Worm (Caenorhabditis elegans) whole organism, early embryonic: ENCODE results near the gene ufl-1.
A peak's percentile ranks its signal among the peaks of the same experiment; 100 is the strongest.

Experiments used
- B0310.2 ChIP-seq: sonication (generic microtip); optimal IDR thresholded peaks from 2 replicates; lab custom pipeline; 2016; ENCODE audit warnings: mild to moderate bottlenecking, missing genetic modification characterization, missing compliant biosample characterization
- F13C5.2 ChIP-seq: sonication (generic microtip); optimal IDR thresholded peaks from 2 replicates; lab custom pipeline; 2017; ENCODE audit warnings: mild to moderate bottlenecking, missing genetic modification characterization, inconsistent platforms, missing compliant biosample characterization
- aly-1 ChIP-seq: sonication (generic microtip); optimal IDR thresholded peaks from 2 replicates; lab custom pipeline; 2016; ENCODE audit warnings: missing genetic modification characterization, missing compliant biosample characterization
- ama-1 ChIP-seq: fragments of 150-350 bp; optimal IDR thresholded peaks from 2 replicates; lab custom pipeline; 2014
- ceh-13 ChIP-seq: fragments of 200-800 bp; sonication (Bioruptor generic); optimal IDR thresholded peaks from 2 replicates; lab custom pipeline; 2018; ENCODE audit warnings: mild to moderate bottlenecking, missing genetic modification characterization, missing compliant biosample characterization
- ceh-36 ChIP-seq: sonication (generic microtip); optimal IDR thresholded peaks from 2 replicates; lab custom pipeline; 2016; ENCODE audit warnings: missing genetic modification characterization, inconsistent platforms, missing compliant biosample characterization
- ets-7 ChIP-seq: sonication (generic microtip); optimal IDR thresholded peaks from 2 replicates; lab custom pipeline; 2016; ENCODE audit warnings: missing genotype, missing genetic modification characterization, missing compliant biosample characterization
- flt-1 ChIP-seq: fragments of 200-800 bp; sonication (Bioruptor generic); IDR thresholded peaks from 2 replicates; pipeline ENCODE4 v1.3.6; 2022; ENCODE audit warnings: missing genetic modification characterization, missing compliant biosample characterization
- hmbx-1 ChIP-seq: sonication (generic microtip); optimal IDR thresholded peaks from 2 replicates; lab custom pipeline; 2016; ENCODE audit warnings: mild to moderate bottlenecking, missing genetic modification characterization, missing compliant biosample characterization
- hmg-4 ChIP-seq: fragments of 200-800 bp; sonication (Bioruptor generic); optimal IDR thresholded peaks from 2 replicates; lab custom pipeline; 2018; ENCODE audit warnings: mild to moderate bottlenecking, missing genetic modification characterization, missing compliant biosample characterization
- hnd-1 ChIP-seq: sonication (generic microtip); optimal IDR thresholded peaks from 2 replicates; lab custom pipeline; 2016; ENCODE audit warnings: missing genetic modification characterization, missing compliant biosample characterization
- pes-1 ChIP-seq: fragments of 200-800 bp; sonication (Bioruptor generic); IDR thresholded peaks from 2 replicates; pipeline ENCODE4 v1.3.6; 2022; ENCODE audit warnings: missing genetic modification reagents, missing genetic modification characterization, missing compliant biosample characterization
- scrt-1 ChIP-seq: fragments of 200-800 bp; sonication (Bioruptor generic); IDR thresholded peaks from 2 replicates; pipeline ENCODE4 v1.3.6; 2022; ENCODE audit warnings: missing genetic modification characterization, missing compliant biosample characterization
- sea-1 ChIP-seq: fragments of 200-800 bp; sonication (Bioruptor generic); conservative IDR thresholded peaks from 2 replicates; pipeline ENCODE4 v1.3.6; 2022; ENCODE audit warnings: missing genetic modification characterization, missing compliant biosample characterization
- tbx-11 ChIP-seq: fragments of 200-800 bp; sonication (Bioruptor generic); IDR thresholded peaks from 2 replicates; pipeline ENCODE4 v1.3.6; 2022; ENCODE audit warnings: missing genetic modification characterization, missing compliant biosample characterization
- tbx-37 ChIP-seq: fragments of 200-800 bp; sonication (Bioruptor generic); conservative IDR thresholded peaks from 2 replicates; pipeline ENCODE4 v1.3.6; 2022; ENCODE audit warnings: missing genetic modification reagents, missing genetic modification characterization, missing compliant biosample characterization
- tra-4 ChIP-seq: sonication (generic microtip); optimal IDR thresholded peaks from 2 replicates; lab custom pipeline; 2017; ENCODE audit warnings: missing genetic modification characterization, missing compliant biosample characterization

ufl-1 gene

ce11 chrIV:7036790-7037189, at the start of gene ufl-1:
Gene ufl-1, minus strand, starts transcription at chrIV:7036859.
- TF ChIP-seq sea-1 (GFP tag; lab: Robert Waterston, UW) (no peak), ceh-13 (GFP tag; lab: Kevin White, UChicago) (no peak), hmbx-1 (tag; lab: Kevin White, UChicago) (no peak), aly-1 (no peak), tbx-37 (GFP tag; lab: Robert Waterston, UW) (no peak), pes-1 (GFP tag; lab: Robert Waterston, UW) (no peak), tra-4 (tag; lab: Kevin White, UChicago) (no peak), tbx-11 (no peak), hnd-1 (no peak), B0310.2 (tag; lab: Kevin White, UChicago) (no peak), ets-7 (tag; lab: Kevin White, UChicago) (no peak), hmg-4 (GFP tag; lab: Kevin White, UChicago) (no peak), scrt-1 (GFP tag; lab: Robert Waterston, UW) (no peak), flt-1 (GFP tag; lab: Robert Waterston, UW) (no peak), F13C5.2 (no peak), ceh-36 (tag; lab: Kevin White, UChicago) (no peak), ama-1 (lab: Kevin White, UChicago) (no peak)

DNA sequence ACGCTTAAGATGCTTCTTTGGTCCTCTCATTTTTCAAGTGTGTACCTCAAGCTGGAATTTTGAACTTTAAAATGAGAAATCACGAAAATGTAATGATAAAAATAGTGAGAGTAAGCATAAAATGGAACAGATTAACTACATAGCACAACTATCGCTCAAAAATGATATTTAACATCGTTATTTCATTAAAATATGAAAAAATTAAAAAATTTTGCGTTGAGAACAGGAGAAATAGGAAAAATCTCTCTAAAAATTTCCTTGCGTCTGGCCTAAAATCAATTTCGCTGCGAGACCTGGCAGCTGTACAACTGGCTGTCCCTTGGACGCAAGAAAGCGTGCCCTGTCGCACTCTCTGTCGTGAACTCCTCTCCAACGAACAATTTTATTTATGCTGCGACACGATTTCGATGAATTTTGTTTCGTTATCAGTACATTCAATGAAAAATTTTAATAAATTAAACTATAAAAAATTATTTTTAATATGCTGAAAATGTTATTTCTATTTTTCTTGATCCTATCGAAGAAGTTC, 48.0 kb upstream of the ufl-1 start, which contains the start of gene rps-4:
rps-4 (minus strand) TSS at position 51 of the 529 bp plus-strand sequence.
- TF ChIP-seq hnd-1 (no peak), scrt-1 (GFP tag; lab: Robert Waterston, UW) (no peak), ceh-13 (GFP tag; lab: Kevin White, UChicago) (no peak), tbx-37 (GFP tag; lab: Robert Waterston, UW) (peak; percentile 36; the same call in 1 of the 2 replicates), hmbx-1 (tag; lab: Kevin White, UChicago) (peak; percentile 14), tbx-11 (no peak), ceh-36 (tag; lab: Kevin White, UChicago) (no peak), B0310.2 (tag; lab: Kevin White, UChicago) (no peak), pes-1 (GFP tag; lab: Robert Waterston, UW) (no peak), flt-1 (GFP tag; lab: Robert Waterston, UW) (no peak), sea-1 (GFP tag; lab: Robert Waterston, UW) (no peak), F13C5.2 (peak; percentile 86), ama-1 (lab: Kevin White, UChicago) (no peak), aly-1 (no peak), tra-4 (tag; lab: Kevin White, UChicago) (no peak), ets-7 (tag; lab: Kevin White, UChicago) (no peak), hmg-4 (GFP tag; lab: Kevin White, UChicago) (peak; percentile 38)

- TF ChIP-seq F13C5.2, result no peak
- no peak for TF ChIP-seq hnd-1
- TF ChIP-seq tbx-11, result no peak
- TF ChIP-seq pes-1 (GFP tag; lab: Robert Waterston, UW), result no peak
- no peak for TF ChIP-seq ets-7 (tag; lab: Kevin White, UChicago)
- no peak for TF ChIP-seq scrt-1 (GFP tag; lab: Robert Waterston, UW)
Observed at ce11 chrIV:7083976-7084375, 47.3 kb upstream of the ufl-1 start.

- no peak for TF ChIP-seq hmbx-1 (tag; lab: Kevin White, UChicago)
- no peak for TF ChIP-seq B0310.2 (tag; lab: Kevin White, UChicago)
- TF ChIP-seq ets-7 (tag; lab: Kevin White, UChicago), result no peak
- no peak for TF ChIP-seq ceh-36 (tag; lab: Kevin White, UChicago)
- TF ChIP-seq tra-4 (tag; lab: Kevin White, UChicago), result no peak
- TF ChIP-seq tbx-11, result no peak
- no peak for TF ChIP-seq flt-1 (GFP tag; lab: Robert Waterston, UW)
- TF ChIP-seq sea-1 (GFP tag; lab: Robert Waterston, UW), result no peak
- no peak for TF ChIP-seq pes-1 (GFP tag; lab: Robert Waterston, UW)
- TF ChIP-seq ama-1 (lab: Kevin White, UChicago), result no peak
- no peak for TF ChIP-seq hmg-4 (GFP tag; lab: Kevin White, UChicago)
- TF ChIP-seq tbx-37 (GFP tag; lab: Robert Waterston, UW), result no peak
- TF ChIP-seq hnd-1, result no peak
- TF ChIP-seq scrt-1 (GFP tag; lab: Robert Waterston, UW), result no peak
- TF ChIP-seq aly-1, result no peak
- TF ChIP-seq ceh-13 (GFP tag; lab: Kevin White, UChicago), result no peak
- no peak for TF ChIP-seq F13C5.2
Observed at ce11 chrIV:7083382-7083784, 46.7 kb upstream of the ufl-1 start, which contains the start of gene Y43B11AR.3. Gene Y43B11AR.3, minus strand, starts transcription at chrIV:7083716.

DNA sequence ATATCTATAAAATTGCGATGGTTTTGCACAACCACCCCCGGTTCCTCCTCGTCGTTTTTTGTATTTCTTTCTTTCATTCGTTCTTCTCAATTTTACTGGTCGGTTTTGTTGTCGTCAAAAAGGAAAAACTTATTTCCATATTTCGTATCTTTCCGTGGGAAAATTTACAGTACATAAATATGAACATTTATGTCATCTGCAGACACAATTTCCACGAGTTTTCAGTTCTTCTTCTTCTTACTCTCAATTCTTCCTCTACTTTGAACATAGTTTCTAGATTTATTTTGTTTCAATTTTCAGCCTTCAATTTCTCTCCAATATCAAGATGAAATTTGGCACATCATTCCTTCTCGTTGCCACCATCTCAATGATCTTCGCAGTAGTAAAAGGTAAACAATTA, 44.6 kb upstream of the ufl-1 start, which contains the start of gene Y43B11AR.1:
Y43B11AR.1 (plus strand) TSS at position 301 of the 400 bp plus-strand sequence.
- TF ChIP-seq tbx-11, result no peak
- no peak for TF ChIP-seq hnd-1
- no peak for TF ChIP-seq F13C5.2
- TF ChIP-seq tra-4 (tag; lab: Kevin White, UChicago), result no peak
- no peak for TF ChIP-seq scrt-1 (GFP tag; lab: Robert Waterston, UW)
- no peak for TF ChIP-seq ama-1 (lab: Kevin White, UChicago)
- TF ChIP-seq hmbx-1 (tag; lab: Kevin White, UChicago), result no peak
- no peak for TF ChIP-seq ceh-36 (tag; lab: Kevin White, UChicago)
- no peak for TF ChIP-seq sea-1 (GFP tag; lab: Robert Waterston, UW)
- no peak for TF ChIP-seq B0310.2 (tag; lab: Kevin White, UChicago)
- TF ChIP-seq tbx-37 (GFP tag; lab: Robert Waterston, UW), result no peak
- TF ChIP-seq aly-1, result no peak

- no peak for TF ChIP-seq pes-1 (GFP tag; lab: Robert Waterston, UW)
Observed at ce11 chrIV:7075063-7075462, 38.4 kb upstream of the ufl-1 start, which contains the start of gene srg-50. Gene srg-50, minus strand, starts transcription at chrIV:7075163.

DNA sequence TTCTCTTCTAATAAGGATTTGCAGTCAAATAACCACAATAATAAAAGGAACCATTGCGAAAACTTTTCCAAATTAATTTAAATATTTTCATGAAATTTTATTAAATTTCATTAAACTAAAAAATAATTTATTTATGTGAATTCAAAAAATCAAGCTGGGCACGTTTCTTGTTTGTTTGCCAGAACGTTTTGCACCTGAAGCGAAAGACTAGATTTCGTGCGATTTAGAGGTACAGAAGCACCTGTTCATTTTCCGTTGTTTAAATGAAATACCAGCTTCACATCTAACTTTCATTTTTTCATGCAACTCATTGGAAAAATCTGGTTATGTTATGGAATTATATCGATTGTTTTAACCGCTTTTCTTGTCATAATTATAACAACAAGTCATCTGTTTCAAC, 35.5 kb upstream of the ufl-1 start, which contains the start of gene srg-48:
srg-48 (plus strand) TSS at position 301 of the 400 bp plus-strand sequence.
- TF ChIP-seq ets-7 (tag; lab: Kevin White, UChicago), result no peak
- no peak for TF ChIP-seq pes-1 (GFP tag; lab: Robert Waterston, UW)
- no peak for TF ChIP-seq hnd-1
- TF ChIP-seq hmg-4 (GFP tag; lab: Kevin White, UChicago), result no peak
- TF ChIP-seq ama-1 (lab: Kevin White, UChicago), result no peak
- no peak for TF ChIP-seq scrt-1 (GFP tag; lab: Robert Waterston, UW)
- no peak for TF ChIP-seq ceh-36 (tag; lab: Kevin White, UChicago)
- no peak for TF ChIP-seq flt-1 (GFP tag; lab: Robert Waterston, UW)
- TF ChIP-seq aly-1, result no peak
- TF ChIP-seq F13C5.2, result no peak
- no peak for TF ChIP-seq tbx-11
- no peak for TF ChIP-seq hmbx-1 (tag; lab: Kevin White, UChicago)
- no peak for TF ChIP-seq tbx-37 (GFP tag; lab: Robert Waterston, UW)
- TF ChIP-seq sea-1 (GFP tag; lab: Robert Waterston, UW), result no peak
- no peak for TF ChIP-seq ceh-13 (GFP tag; lab: Kevin White, UChicago)
- TF ChIP-seq B0310.2 (tag; lab: Kevin White, UChicago), result no peak
- no peak for TF ChIP-seq tra-4 (tag; lab: Kevin White, UChicago)
